Worm (Caenorhabditis elegans) whole organism, young adult: ENCODE data around the gene gcy-12.

ENCODE experiments used
- B0019.2 ChIP-seq: fragments of 200-800 bp; sonication (Bioruptor generic); conservative IDR thresholded peaks from 2 replicates; pipeline ENCODE4 v1.3.6; 2022; ENCODE audit warnings: missing genetic modification reagents, missing genetic modification characterization, missing compliant biosample characterization
- D2030.7 ChIP-seq: fragments of 200-800 bp; sonication (Bioruptor generic); IDR thresholded peaks from 2 replicates; pipeline ENCODE4 v1.3.6; 2022; ENCODE audit warnings: missing genetic modification reagents, missing genetic modification characterization, missing compliant biosample characterization
- F37B4.10 ChIP-seq: fragments of 200-800 bp; sonication (Bioruptor generic); IDR thresholded peaks from 2 replicates; pipeline ENCODE4 v1.3.6; 2022; ENCODE audit warnings: missing genetic modification characterization, missing compliant biosample characterization
- F57A8.1 ChIP-seq: fragments of 200-800 bp; sonication (Bioruptor generic); optimal IDR thresholded peaks from 2 replicates; lab custom pipeline; 2018; ENCODE audit warnings: mild to moderate bottlenecking, missing genetic modification characterization, moderate library complexity, missing compliant biosample characterization
- F57C9.4 ChIP-seq: sonication (generic microtip); optimal IDR thresholded peaks from 2 replicates; lab custom pipeline; 2017; ENCODE audit warnings: mild to moderate bottlenecking, missing genetic modification characterization, missing compliant biosample characterization
- K11D2.4 ChIP-seq: fragments of 200-800 bp; sonication (Bioruptor generic); IDR thresholded peaks from 2 replicates; pipeline ENCODE4 v1.3.6; 2022; ENCODE audit warnings: missing genetic modification reagents, missing genetic modification characterization, missing compliant biosample characterization
- Y53G8AR.9 ChIP-seq: fragments of 200-800 bp; sonication (Bioruptor generic); conservative IDR thresholded peaks from 2 replicates; pipeline ENCODE4 v1.3.6; 2022; ENCODE audit warnings: missing genetic modification reagents, missing genetic modification characterization, missing compliant biosample characterization
- Y67H2A.10 ChIP-seq: fragments of 200-800 bp; sonication (Bioruptor generic); conservative IDR thresholded peaks from 2 replicates; pipeline ENCODE4 v1.3.6; 2022; ENCODE audit warnings: missing genetic modification reagents, missing genetic modification characterization, missing compliant biosample characterization
- akir-1 ChIP-seq: fragments of 200-800 bp; sonication (Bioruptor generic); optimal IDR thresholded peaks from 2 replicates; lab custom pipeline; 2018; ENCODE audit warnings: mild to moderate bottlenecking, missing genetic modification characterization, moderate library complexity, missing compliant biosample characterization
- aptf-3 ChIP-seq: fragments of 200-800 bp; sonication (Bioruptor generic); IDR thresholded peaks from 2 replicates; pipeline ENCODE4 v1.3.6; 2022; ENCODE audit warnings: missing genetic modification characterization, missing compliant biosample characterization
- atf-7 ChIP-seq: sonication (generic microtip); optimal IDR thresholded peaks from 2 replicates; lab custom pipeline; 2017; ENCODE audit warnings: mild to moderate bottlenecking, missing genetic modification characterization, missing compliant biosample characterization
- attf-3 ChIP-seq: fragments of 200-800 bp; sonication (Bioruptor generic); conservative IDR thresholded peaks from 2 replicates; pipeline ENCODE4 v1.3.6; 2022; ENCODE audit warnings: missing genetic modification reagents, missing genetic modification characterization, missing compliant biosample characterization
- attf-6 ChIP-seq: fragments of 200-800 bp; sonication (Bioruptor generic); IDR thresholded peaks from 2 replicates; pipeline ENCODE4 v1.3.6; 2022; ENCODE audit warnings: missing genetic modification reagents, missing genetic modification characterization, missing compliant biosample characterization
- ceh-58 ChIP-seq: fragments of 200-800 bp; sonication (Bioruptor generic); IDR thresholded peaks from 2 replicates; pipeline ENCODE4 v1.3.6; 2022; ENCODE audit warnings: missing genetic modification characterization, missing compliant biosample characterization
- ceh-79 ChIP-seq: sonication (generic microtip); optimal IDR thresholded peaks from 2 replicates; lab custom pipeline; 2017; ENCODE audit warnings: mild to moderate bottlenecking, missing genetic modification characterization, missing compliant biosample characterization
- die-1 ChIP-seq: sonication (generic microtip); optimal IDR thresholded peaks from 2 replicates; lab custom pipeline; 2016; ENCODE audit warnings: missing genotype, mild to moderate bottlenecking, missing genetic modification characterization, missing compliant biosample characterization
- egl-18 ChIP-seq: fragments of 200-800 bp; sonication (Bioruptor generic); IDR thresholded peaks from 2 replicates; pipeline ENCODE4 v1.3.6; 2022; ENCODE audit warnings: missing genetic modification reagents, missing genetic modification characterization, missing compliant biosample characterization
- egl-44 ChIP-seq: fragments of 200-800 bp; sonication (Bioruptor generic); IDR thresholded peaks from 2 replicates; pipeline ENCODE4 v1.3.6; 2022; ENCODE audit warnings: missing genetic modification reagents, missing genetic modification characterization, missing compliant biosample characterization
- ekl-4 ChIP-seq: fragments of 200-800 bp; sonication (Bioruptor generic); IDR thresholded peaks from 2 replicates; pipeline ENCODE4 v1.3.6; 2022; ENCODE audit warnings: missing genetic modification reagents, missing genetic modification characterization, missing compliant biosample characterization
- hlh-12 ChIP-seq: sonication (generic microtip); optimal IDR thresholded peaks from 2 replicates; lab custom pipeline; 2016; ENCODE audit warnings: missing genetic modification characterization, missing compliant biosample characterization
- hsf-1 ChIP-seq: fragments of 200-800 bp; sonication (Bioruptor generic); IDR thresholded peaks from 2 replicates; pipeline ENCODE4 v1.3.6; 2022; ENCODE audit warnings: missing genetic modification reagents, missing genetic modification characterization, missing compliant biosample characterization
- let-526 ChIP-seq: fragments of 200-800 bp; sonication (Bioruptor generic); IDR thresholded peaks from 2 replicates; pipeline ENCODE4 v1.3.6; 2022; ENCODE audit warnings: missing genetic modification reagents, missing genetic modification characterization, missing compliant biosample characterization
- lin-26 ChIP-seq: fragments of 200-800 bp; sonication (Bioruptor generic); IDR thresholded peaks from 2 replicates; pipeline ENCODE4 v1.3.6; 2022; ENCODE audit warnings: missing genetic modification reagents, missing genetic modification characterization, missing compliant biosample characterization
- lin-35 ChIP-seq, 3 experiments: fragments of 150-350 bp in 2 of 3; sonication (generic microtip) in 1 of 3; optimal IDR thresholded peaks; 2 replicates each; lab custom pipeline; 2014 to 2018; ENCODE audit warnings: missing biosample characterization in 3 of 3, missing genetic modification characterization in 3 of 3, missing genetic modification reagents in 3 of 3
- lsl-1 ChIP-seq: fragments of 200-800 bp; sonication (Bioruptor generic); optimal IDR thresholded peaks from 2 replicates; lab custom pipeline; 2018; ENCODE audit warnings: mild to moderate bottlenecking, missing genetic modification characterization, moderate library complexity, missing compliant biosample characterization
- lsy-27 ChIP-seq: sonication (generic microtip); optimal IDR thresholded peaks from 2 replicates; lab custom pipeline; 2017; ENCODE audit warnings: missing genetic modification characterization, mild to moderate bottlenecking, missing compliant biosample characterization, antibody characterized with exemption, missing genotype, borderline replicate concordance; ENCODE audit not compliant: insufficient read depth
- madf-8 ChIP-seq: fragments of 200-800 bp; sonication (Bioruptor generic); conservative IDR thresholded peaks from 2 replicates; pipeline ENCODE4 v1.3.6; 2022; ENCODE audit warnings: missing genetic modification reagents, missing genetic modification characterization, missing compliant biosample characterization
- mel-28 ChIP-seq: sonication (generic microtip); optimal IDR thresholded peaks from 2 replicates; lab custom pipeline; 2016; ENCODE audit warnings: borderline replicate concordance, mild to moderate bottlenecking, missing genetic modification characterization, missing compliant biosample characterization
- mes-4 ChIP-seq: sonication (generic microtip); optimal IDR thresholded peaks from 2 replicates; lab custom pipeline; 2016; ENCODE audit warnings: missing genotype, missing genetic modification characterization, missing compliant biosample characterization
- nfyb-1 ChIP-seq: fragments of 200-800 bp; sonication (Bioruptor generic); IDR thresholded peaks from 2 replicates; pipeline ENCODE4 v1.3.6; 2022; ENCODE audit warnings: missing genetic modification reagents, missing genetic modification characterization, missing compliant biosample characterization
- nhr-120 ChIP-seq: fragments of 200-800 bp; sonication (Bioruptor generic); IDR thresholded peaks from 2 replicates; pipeline ENCODE4 v1.3.6; 2022; ENCODE audit warnings: missing genetic modification characterization, missing compliant biosample characterization
- nhr-179 ChIP-seq: sonication (generic microtip); optimal IDR thresholded peaks from 2 replicates; lab custom pipeline; 2016; ENCODE audit warnings: mild to moderate bottlenecking, missing genetic modification characterization, missing compliant biosample characterization
- nhr-90 ChIP-seq: sonication (generic microtip); optimal IDR thresholded peaks from 2 replicates; lab custom pipeline; 2016; ENCODE audit warnings: missing genotype, mild to moderate bottlenecking, missing genetic modification characterization, missing compliant biosample characterization
- pbrm-1 ChIP-seq: fragments of 200-800 bp; sonication (Bioruptor generic); IDR thresholded peaks from 2 replicates; pipeline ENCODE4 v1.3.6; 2022; ENCODE audit warnings: missing genetic modification reagents, missing genetic modification characterization, missing compliant biosample characterization
- rpc-1 ChIP-seq, 2 experiments: fragments of 150-350 bp in 1 of 2; sonication (generic microtip) in 1 of 2; optimal IDR thresholded peaks; 2 replicates each; lab custom pipeline; 2014 to 2018; ENCODE audit warnings: missing biosample characterization in 1 of 2, missing genetic modification characterization in 1 of 2, missing genetic modification reagents in 1 of 2, missing genotype in 1 of 2
- snpc-3.4 ChIP-seq: sonication (generic microtip); optimal IDR thresholded peaks from 2 replicates; lab custom pipeline; 2017; ENCODE audit warnings: missing genetic modification characterization, mild to moderate bottlenecking, missing compliant biosample characterization, antibody characterized with exemption, moderate library complexity, missing genotype, missing genetic modification reagents
- tbp1 ChIP-seq: fragments of 200-800 bp; sonication (Bioruptor generic); optimal IDR thresholded peaks from 2 replicates; lab custom pipeline; 2018; ENCODE audit warnings: mild to moderate bottlenecking, missing genetic modification characterization, missing compliant biosample characterization
- unc-62 ChIP-seq: fragments of 150-350 bp; optimal IDR thresholded peaks from 2 replicates; lab custom pipeline; 2014; ENCODE audit warnings: missing biosample characterization, missing genetic modification reagents, missing genetic modification characterization
- ztf-22 ChIP-seq: fragments of 200-800 bp; sonication (Bioruptor generic); optimal IDR thresholded peaks from 2 replicates; lab custom pipeline; 2018; ENCODE audit warnings: mild to moderate bottlenecking, missing genetic modification characterization, moderate library complexity, missing compliant biosample characterization
- ztf-26 ChIP-seq: sonication (generic microtip); optimal IDR thresholded peaks from 2 replicates; lab custom pipeline; 2017; ENCODE audit warnings: missing genetic modification characterization, missing compliant biosample characterization

Gene gcy-12

DNA sequence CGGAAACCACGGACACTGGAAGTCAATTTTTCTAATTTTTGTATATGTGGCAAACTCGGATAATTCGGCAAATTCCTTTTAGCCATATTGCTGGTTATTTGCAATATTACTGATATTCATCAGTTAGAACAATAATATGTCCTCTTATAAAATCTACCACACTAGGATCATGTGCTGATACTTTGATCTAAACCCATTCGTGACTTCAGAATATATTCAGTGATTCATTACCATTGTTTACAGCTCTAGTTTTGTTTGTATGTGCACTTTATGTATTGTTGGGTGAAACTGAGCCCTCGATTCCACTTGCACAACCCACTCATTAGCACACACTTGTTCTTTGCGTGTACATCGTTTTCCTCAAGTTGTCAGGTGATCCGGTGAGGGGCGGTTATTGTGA is 5.6 kb upstream of the gcy-12 start:
- TF ChIP-seq egl-18 (GFP tag; lab: Robert Waterston, UW) = no peak
- TF ChIP-seq mel-28 = no peak
- TF ChIP-seq mes-4 = no peak
- TF ChIP-seq nhr-120 = no peak
- no peak for TF ChIP-seq die-1
- no peak for TF ChIP-seq tbp1 (GFP tag; lab: Kevin White, UChicago)
- TF ChIP-seq Y53G8AR.9 (GFP tag; lab: Robert Waterston, UW) = no peak
- no peak for TF ChIP-seq snpc-3.4 (tag; lab: Kevin White, UChicago)
- TF ChIP-seq let-526 (GFP tag; lab: Robert Waterston, UW) = no peak
- TF ChIP-seq K11D2.4 (GFP tag; lab: Robert Waterston, UW) = no peak
- TF ChIP-seq ceh-79 (tag; lab: Kevin White, UChicago) = no peak
- TF ChIP-seq ceh-58 (GFP tag; lab: Robert Waterston, UW) = no peak
- no peak for TF ChIP-seq F57C9.4 (tag; lab: Kevin White, UChicago)
- TF ChIP-seq F57A8.1 (GFP tag; lab: Kevin White, UChicago) = no peak

- TF ChIP-seq madf-8 (GFP tag; lab: Robert Waterston, UW) (no peak), D2030.7 (GFP tag; lab: Robert Waterston, UW) (no peak), rpc-1 (optimal IDR thresholded peaks at IDR 0.05; lab: Kevin White, UChicago) (no peak), rpc-1 (tag; optimal IDR thresholded peaks at IDR 0.05; lab: Kevin White, UChicago) (no peak), akir-1 (GFP tag; lab: Kevin White, UChicago) (no peak), F57C9.4 (tag; lab: Kevin White, UChicago) (no peak), lsy-27 (tag; lab: Kevin White, UChicago) (no peak), egl-44 (GFP tag; lab: Robert Waterston, UW) (no peak), nhr-90 (tag; lab: Kevin White, UChicago) (no peak), Y67H2A.10 (no peak), pbrm-1 (GFP tag; lab: Robert Waterston, UW) (no peak), Y53G8AR.9 (GFP tag; lab: Robert Waterston, UW) (no peak), tbp1 (GFP tag; lab: Kevin White, UChicago) (no peak), hsf-1 (GFP tag; lab: Robert Waterston, UW) (no peak), lin-35 (GFP tag; optimal IDR thresholded peaks at IDR 0.05; lab: Kevin White, UChicago) (no peak), F37B4.10 (GFP tag; lab: Robert Waterston, UW) (no peak)
Observed at ce11 chrII:5307203-5307602, 4.6 kb upstream of the gcy-12 start.

DNA sequence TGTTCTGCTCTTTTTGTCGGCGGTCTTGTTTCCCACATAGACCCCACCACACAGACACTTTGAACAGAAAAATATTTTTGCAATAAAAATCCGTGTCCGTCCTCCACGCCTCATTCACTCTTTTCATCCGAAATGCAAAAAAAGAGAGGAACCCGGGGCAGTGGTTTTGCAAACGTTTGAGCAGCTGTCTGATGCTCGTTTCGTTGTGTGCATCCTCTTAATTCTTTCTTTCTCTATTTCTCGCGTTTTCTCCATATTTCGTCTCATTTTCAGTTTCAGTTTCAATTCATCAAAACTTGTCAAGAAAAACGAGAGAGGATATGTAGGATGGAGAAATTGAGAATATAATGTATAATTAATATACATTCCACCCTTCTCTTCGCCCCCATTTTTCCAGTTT is 2.9 kb upstream of the gcy-12 start:
- TF ChIP-seq hlh-12 (tag; lab: Kevin White, UChicago) (no peak), lin-26 (no peak), F37B4.10 (GFP tag; lab: Robert Waterston, UW) (no peak), ztf-22 (GFP tag; lab: Kevin White, UChicago) (no peak), ztf-26 (tag; lab: Kevin White, UChicago) (no peak), B0019.2 (GFP tag; lab: Robert Waterston, UW) (no peak), nhr-179 (no peak), atf-7 (no peak), lsl-1 (GFP tag; lab: Kevin White, UChicago) (no peak), aptf-3 (no peak), unc-62 (GFP tag; lab: Kevin White, UChicago) (no peak), nfyb-1 (no peak), nhr-90 (tag; lab: Kevin White, UChicago) (no peak), pbrm-1 (GFP tag; lab: Robert Waterston, UW) (no peak), attf-6 (GFP tag; lab: Robert Waterston, UW) (no peak), attf-3 (GFP tag; lab: Robert Waterston, UW) (no peak), ekl-4 (GFP tag; lab: Robert Waterston, UW) (no peak)
